Fruit fly (Drosophila melanogaster): ENCODE data around the gene Prestin.

DNA sequence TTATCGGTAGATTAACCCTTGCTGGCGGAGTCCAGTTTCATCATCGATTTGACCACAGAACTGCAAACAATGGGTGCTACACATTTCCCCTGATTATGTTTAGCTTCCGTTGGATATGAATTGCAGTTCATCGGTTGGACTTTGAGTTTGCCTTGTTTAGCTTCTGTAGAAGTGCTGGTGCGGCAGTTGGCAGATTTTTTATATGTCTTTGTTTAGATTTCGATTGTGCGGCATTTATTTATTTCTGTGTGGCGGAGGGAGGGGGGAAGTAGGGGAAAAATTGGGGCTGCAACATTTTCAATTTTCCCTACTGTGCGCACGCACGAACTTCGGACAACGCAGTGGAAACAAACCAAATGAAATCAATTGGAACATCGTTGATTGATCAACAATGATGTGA is 1.9 kb downstream of the Prestin start:
- TF ChIP-seq Chrac-16 (GFP tag; optimal IDR thresholded peaks at IDR 0.05) (no peak), tap (tag; optimal IDR thresholded peaks at IDR 0.05) (no peak), mam (GFP tag; optimal IDR thresholded peaks at IDR 0.05) (no peak), bigmax (GFP tag; optimal IDR thresholded peaks at IDR 0.05) (no peak)
